Worm (Caenorhabditis elegans) whole organism, young adult: ENCODE results near the gene cpb-1.

ENCODE experiments used
- C17E4.6 ChIP-seq: fragments of 200-800 bp; sonication (Bioruptor generic); IDR thresholded peaks from 2 replicates; pipeline ENCODE4 v1.3.6; 2022; ENCODE audit warnings: missing genetic modification reagents, missing genetic modification characterization, missing compliant biosample characterization
- F22D6.2 ChIP-seq: sonication (generic microtip); optimal IDR thresholded peaks from 2 replicates; lab custom pipeline; 2016; ENCODE audit warnings: mild to moderate bottlenecking, missing genetic modification characterization, missing compliant biosample characterization
- F33H1.4 ChIP-seq: fragments of 200-800 bp; sonication (Bioruptor generic); IDR thresholded peaks from 2 replicates; pipeline ENCODE4 v1.3.6; 2022; ENCODE audit warnings: missing genetic modification reagents, missing genetic modification characterization, missing compliant biosample characterization
- F57C9.4 ChIP-seq: sonication (generic microtip); optimal IDR thresholded peaks from 2 replicates; lab custom pipeline; 2017; ENCODE audit warnings: mild to moderate bottlenecking, missing genetic modification characterization, missing compliant biosample characterization
- K11D2.4 ChIP-seq: fragments of 200-800 bp; sonication (Bioruptor generic); IDR thresholded peaks from 2 replicates; pipeline ENCODE4 v1.3.6; 2022; ENCODE audit warnings: missing genetic modification reagents, missing genetic modification characterization, missing compliant biosample characterization
- T07F8.4 ChIP-seq: sonication (generic microtip); optimal IDR thresholded peaks from 2 replicates; lab custom pipeline; 2016; ENCODE audit warnings: mild to moderate bottlenecking, missing genetic modification characterization, moderate library complexity, missing compliant biosample characterization
- T26A5.8 ChIP-seq: sonication (generic microtip); optimal IDR thresholded peaks from 2 replicates; lab custom pipeline; 2016; ENCODE audit warnings: missing genetic modification characterization, missing compliant biosample characterization
- attf-5 ChIP-seq: fragments of 200-800 bp; sonication (Bioruptor generic); optimal IDR thresholded peaks from 2 replicates; lab custom pipeline; 2018; ENCODE audit warnings: mild to moderate bottlenecking, missing genetic modification characterization, missing compliant biosample characterization
- bed-1 ChIP-seq: fragments of 200-800 bp; sonication (Bioruptor generic); IDR thresholded peaks from 2 replicates; pipeline ENCODE4 v1.3.6; 2022; ENCODE audit warnings: missing genetic modification reagents, missing genetic modification characterization, missing compliant biosample characterization
- bed-2 ChIP-seq: fragments of 200-800 bp; sonication (Bioruptor generic); IDR thresholded peaks from 2 replicates; pipeline ENCODE4 v1.3.6; 2022; ENCODE audit warnings: missing genetic modification reagents, missing genetic modification characterization, missing compliant biosample characterization
- ccch-3 ChIP-seq: fragments of 200-800 bp; sonication (Bioruptor generic); optimal IDR thresholded peaks from 2 replicates; lab custom pipeline; 2018; ENCODE audit warnings: mild to moderate bottlenecking, missing genetic modification characterization, missing compliant biosample characterization
- ceh-40 ChIP-seq: fragments of 200-800 bp; sonication (Bioruptor generic); IDR thresholded peaks from 2 replicates; pipeline ENCODE4 v1.3.6; 2022; ENCODE audit warnings: missing genetic modification characterization, missing compliant biosample characterization
- ceh-58 ChIP-seq: fragments of 200-800 bp; sonication (Bioruptor generic); IDR thresholded peaks from 2 replicates; pipeline ENCODE4 v1.3.6; 2022; ENCODE audit warnings: missing genetic modification characterization, missing compliant biosample characterization
- dpl-1 ChIP-seq: fragments of 150-350 bp; optimal IDR thresholded peaks from 2 replicates; lab custom pipeline; 2014; ENCODE audit warnings: missing biosample characterization, missing genetic modification reagents, missing genetic modification characterization
- efl-1 ChIP-seq: fragments of 150-350 bp; optimal IDR thresholded peaks from 2 replicates; lab custom pipeline; 2014; ENCODE audit warnings: missing biosample characterization, missing genetic modification reagents, missing genetic modification characterization
- ets-4 ChIP-seq: fragments of 200-800 bp; sonication (Bioruptor generic); optimal IDR thresholded peaks from 2 replicates; lab custom pipeline; 2018; ENCODE audit warnings: mild to moderate bottlenecking, missing genetic modification characterization, missing compliant biosample characterization
- hlh-26 ChIP-seq: fragments of 200-800 bp; sonication (Bioruptor generic); conservative IDR thresholded peaks from 2 replicates; pipeline ENCODE4 v1.3.6; 2022; ENCODE audit warnings: missing genetic modification reagents, missing genetic modification characterization, missing compliant biosample characterization
- hsf-1 ChIP-seq: fragments of 200-800 bp; sonication (Bioruptor generic); IDR thresholded peaks from 2 replicates; pipeline ENCODE4 v1.3.6; 2022; ENCODE audit warnings: missing genetic modification reagents, missing genetic modification characterization, missing compliant biosample characterization
- lag-1 ChIP-seq: fragments of 200-800 bp; sonication (Bioruptor generic); IDR thresholded peaks from 2 replicates; pipeline ENCODE4 v1.3.6; 2022; ENCODE audit warnings: missing genetic modification reagents, missing genetic modification characterization, missing compliant biosample characterization
- let-607 ChIP-seq, 2 experiments: fragments of 200-800 bp in 1 of 2; sonication (Bioruptor generic) in 1 of 2; sonication (generic microtip) in 1 of 2; optimal IDR thresholded peaks; 2 replicates each; lab custom pipeline; 2016 to 2018; ENCODE audit warnings: mild to moderate bottlenecking in 2 of 2, missing compliant biosample characterization in 2 of 2, missing genetic modification characterization in 2 of 2, moderate library complexity in 2 of 2, missing genotype in 1 of 2
- lin-35 ChIP-seq, 3 experiments: fragments of 150-350 bp in 2 of 3; sonication (generic microtip) in 1 of 3; optimal IDR thresholded peaks; 2 replicates each; lab custom pipeline; 2014 to 2018; ENCODE audit warnings: missing biosample characterization in 3 of 3, missing genetic modification characterization in 3 of 3, missing genetic modification reagents in 3 of 3
- lin-54 ChIP-seq: fragments of 200-800 bp; sonication (Bioruptor generic); optimal IDR thresholded peaks from 2 replicates; lab custom pipeline; 2018; ENCODE audit warnings: mild to moderate bottlenecking, missing genetic modification characterization, missing compliant biosample characterization
- lsl-1 ChIP-seq: fragments of 200-800 bp; sonication (Bioruptor generic); optimal IDR thresholded peaks from 2 replicates; lab custom pipeline; 2018; ENCODE audit warnings: mild to moderate bottlenecking, missing genetic modification characterization, moderate library complexity, missing compliant biosample characterization
- madf-8 ChIP-seq: fragments of 200-800 bp; sonication (Bioruptor generic); conservative IDR thresholded peaks from 2 replicates; pipeline ENCODE4 v1.3.6; 2022; ENCODE audit warnings: missing genetic modification reagents, missing genetic modification characterization, missing compliant biosample characterization
- mcd-1 ChIP-seq: fragments of 200-800 bp; sonication (Bioruptor generic); IDR thresholded peaks from 2 replicates; pipeline ENCODE4 v1.3.6; 2022; ENCODE audit warnings: missing genetic modification reagents, missing genetic modification characterization, missing compliant biosample characterization
- mel-28 ChIP-seq: sonication (generic microtip); optimal IDR thresholded peaks from 2 replicates; lab custom pipeline; 2016; ENCODE audit warnings: borderline replicate concordance, mild to moderate bottlenecking, missing genetic modification characterization, missing compliant biosample characterization
- nhr-120 ChIP-seq: fragments of 200-800 bp; sonication (Bioruptor generic); IDR thresholded peaks from 2 replicates; pipeline ENCODE4 v1.3.6; 2022; ENCODE audit warnings: missing genetic modification characterization, missing compliant biosample characterization
- nhr-27 ChIP-seq: fragments of 200-800 bp; sonication (Bioruptor generic); optimal IDR thresholded peaks from 2 replicates; lab custom pipeline; 2018; ENCODE audit warnings: mild to moderate bottlenecking, missing genetic modification characterization, moderate library complexity, missing compliant biosample characterization
- nhr-80 ChIP-seq: sonication (generic microtip); optimal IDR thresholded peaks from 2 replicates; lab custom pipeline; 2016; ENCODE audit warnings: missing genetic modification characterization, missing compliant biosample characterization
- pha-4 ChIP-seq: fragments of 150-350 bp; sonication (generic microtip); optimal IDR thresholded peaks from 2 replicates; lab custom pipeline; 2014; ENCODE audit warnings: missing biosample characterization, missing genetic modification reagents, missing genetic modification characterization
- rcor-1 ChIP-seq: fragments of 200-800 bp; sonication (Bioruptor generic); IDR thresholded peaks from 2 replicates; pipeline ENCODE4 v1.3.6; 2022; ENCODE audit warnings: missing genetic modification reagents, missing genetic modification characterization, missing compliant biosample characterization
- repo-1 ChIP-seq: sonication (generic microtip); optimal IDR thresholded peaks from 2 replicates; lab custom pipeline; 2017; ENCODE audit warnings: mild to moderate bottlenecking, missing genetic modification characterization, missing compliant biosample characterization
- rpc-1 ChIP-seq, 2 experiments: fragments of 150-350 bp in 1 of 2; sonication (generic microtip) in 1 of 2; optimal IDR thresholded peaks; 2 replicates each; lab custom pipeline; 2014 to 2018; ENCODE audit warnings: missing biosample characterization in 1 of 2, missing genetic modification characterization in 1 of 2, missing genetic modification reagents in 1 of 2, missing genotype in 1 of 2
- snpc-3.4 ChIP-seq: sonication (generic microtip); optimal IDR thresholded peaks from 2 replicates; lab custom pipeline; 2017; ENCODE audit warnings: missing genetic modification characterization, mild to moderate bottlenecking, missing compliant biosample characterization, antibody characterized with exemption, moderate library complexity, missing genotype, missing genetic modification reagents
- sptf-2 ChIP-seq: fragments of 200-800 bp; sonication (Bioruptor generic); optimal IDR thresholded peaks from 2 replicates; lab custom pipeline; 2018; ENCODE audit warnings: mild to moderate bottlenecking, missing genetic modification characterization, missing compliant biosample characterization
- tbp1 ChIP-seq: fragments of 200-800 bp; sonication (Bioruptor generic); optimal IDR thresholded peaks from 2 replicates; lab custom pipeline; 2018; ENCODE audit warnings: mild to moderate bottlenecking, missing genetic modification characterization, missing compliant biosample characterization
- tlf-1 ChIP-seq: fragments of 200-800 bp; sonication (Bioruptor generic); optimal IDR thresholded peaks from 2 replicates; lab custom pipeline; 2018; ENCODE audit warnings: mild to moderate bottlenecking, missing genetic modification characterization, missing compliant biosample characterization
- unc-130 ChIP-seq: sonication (generic microtip); optimal IDR thresholded peaks from 2 replicates; lab custom pipeline; 2016; ENCODE audit warnings: missing genetic modification reagents, missing genetic modification characterization, missing compliant biosample characterization
- ztf-25 ChIP-seq: fragments of 200-800 bp; sonication (Bioruptor generic); IDR thresholded peaks from 2 replicates; pipeline ENCODE4 v1.3.6; 2022; ENCODE audit warnings: missing genetic modification reagents, missing genetic modification characterization, missing compliant biosample characterization
- ztf-28 ChIP-seq: fragments of 200-800 bp; sonication (Bioruptor generic); IDR thresholded peaks from 2 replicates; pipeline ENCODE4 v1.3.6; 2022; ENCODE audit warnings: missing genetic modification reagents, missing genetic modification characterization, missing compliant biosample characterization

cpb-1 gene

ce11 chrIII:9314476-9314875 lies 7.6 kb upstream of the cpb-1 start, which contains the start of gene C40H1.8:
C40H1.8 (plus strand) TSS chrIII:9314717.
- TF ChIP-seq repo-1 (tag; lab: Kevin White, UChicago): no peak
- TF ChIP-seq ztf-28: no peak
- no peak for TF ChIP-seq ztf-25 (GFP tag; lab: Robert Waterston, UW)
- no peak for TF ChIP-seq sptf-2 (GFP tag; lab: Kevin White, UChicago)
- no peak for TF ChIP-seq bed-1 (GFP tag; lab: Robert Waterston, UW)
- no peak for TF ChIP-seq F57C9.4 (tag; lab: Kevin White, UChicago)
- TF ChIP-seq mcd-1 (GFP tag; lab: Robert Waterston, UW): no peak
- no peak for TF ChIP-seq lin-35 (GFP tag; optimal IDR thresholded peaks at IDR 0.05; lab: Kevin White, UChicago)
- TF ChIP-seq tlf-1 (GFP tag; lab: Kevin White, UChicago): no peak
- TF ChIP-seq F22D6.2: no peak

- no peak for TF ChIP-seq rpc-1 (optimal IDR thresholded peaks at IDR 0.05; lab: Kevin White, UChicago)
- no peak for TF ChIP-seq rpc-1 (tag; optimal IDR thresholded peaks at IDR 0.05; lab: Kevin White, UChicago)
- peak; percentile 38 for TF ChIP-seq nhr-80 (tag; lab: Kevin White, UChicago)
- TF ChIP-seq, all 124 proteins: peak for 1
Measured at ce11 chrIII:9315180-9315579, 6.9 kb upstream of the cpb-1 start.

ce11 chrIII:9317601-9318000 lies 4.5 kb upstream of the cpb-1 start:
- TF ChIP-seq nhr-80 (tag; lab: Kevin White, UChicago) (peak; percentile 79), lin-35 (GFP tag; optimal IDR thresholded peaks at IDR 0.05; lab: Kevin White, UChicago) (no peak)

- TF ChIP-seq mel-28 (tag; lab: Kevin White, UChicago) (no peak), ceh-58 (no peak)
Measured at ce11 chrIII:9319641-9320040, 2.5 kb upstream of the cpb-1 start, which contains the start of gene C40H1.9. C40H1.9 (plus strand) TSS chrIII:9319941.

ce11 chrIII:9324724-9325123 lies 2.6 kb downstream of the cpb-1 start, which contains the start of gene C40H1.7:
C40H1.7 (plus strand) TSS chrIII:9325024.
- TF ChIP-seq snpc-3.4 (tag; lab: Kevin White, UChicago) (no peak), nhr-80 (tag; lab: Kevin White, UChicago) (peak; percentile 38), attf-5 (GFP tag; lab: Kevin White, UChicago) (no peak), rcor-1 (no peak), C17E4.6 (GFP tag; lab: Robert Waterston, UW) (no peak), F57C9.4 (tag; lab: Kevin White, UChicago) (no peak)

ce11 chrIII:9326528-9326927 lies 4.4 kb downstream of the cpb-1 start:
- peak; percentile 52 for TF ChIP-seq pha-4 (tag; lab: Kevin White, UChicago)
- TF ChIP-seq efl-1 (GFP tag; lab: Kevin White, UChicago): no peak
- no peak for TF ChIP-seq lsl-1
- no peak for TF ChIP-seq mel-28 (tag; lab: Kevin White, UChicago)
- no peak for TF ChIP-seq F33H1.4 (GFP tag; lab: Robert Waterston, UW)
- no peak for TF ChIP-seq lag-1 (GFP tag; lab: Robert Waterston, UW)
- no peak for TF ChIP-seq F22D6.2
- no peak for TF ChIP-seq unc-130 (GFP tag; lab: Kevin White, UChicago)
- TF ChIP-seq nhr-27: no peak
- TF ChIP-seq dpl-1: no peak
- no peak for TF ChIP-seq ceh-40 (GFP tag; lab: Robert Waterston, UW)
- TF ChIP-seq hlh-26 (GFP tag; lab: Robert Waterston, UW): no peak
- no peak for TF ChIP-seq nhr-120 (GFP tag; lab: Robert Waterston, UW)
- TF ChIP-seq tbp1 (GFP tag; lab: Kevin White, UChicago): peak; percentile 22
- no peak for TF ChIP-seq hsf-1 (GFP tag; lab: Robert Waterston, UW)
- TF ChIP-seq let-607 (tag; optimal IDR thresholded peaks at IDR 0.05; lab: Kevin White, UChicago): peak; percentile 41 to 51
- no peak for TF ChIP-seq ccch-3 (GFP tag; lab: Kevin White, UChicago)
- no peak for TF ChIP-seq lin-54 (GFP tag; lab: Kevin White, UChicago)
- TF ChIP-seq ets-4 (GFP tag; lab: Kevin White, UChicago): peak; percentile 76
- TF ChIP-seq bed-2: no peak
- no peak for TF ChIP-seq K11D2.4 (GFP tag; lab: Robert Waterston, UW)
- TF ChIP-seq T07F8.4 (tag; lab: Kevin White, UChicago): no peak
- TF ChIP-seq madf-8 (GFP tag; lab: Robert Waterston, UW): no peak
- no peak for TF ChIP-seq T26A5.8 (tag; lab: Kevin White, UChicago)
